Worm (Caenorhabditis elegans) whole organism, midembryonic: ENCODE results near the gene F48D6.4.

Experiments
- T22C8.4 ChIP-seq: fragments of 200-800 bp; sonication (Bioruptor generic); IDR thresholded peaks from 2 replicates; pipeline ENCODE4 v1.3.6; 2022; ENCODE audit warnings: missing genetic modification characterization, missing compliant biosample characterization
- flt-1 ChIP-seq: fragments of 200-800 bp; sonication (Bioruptor generic); IDR thresholded peaks from 2 replicates; pipeline ENCODE4 v1.3.6; 2022; ENCODE audit warnings: missing genetic modification characterization, missing compliant biosample characterization
- klf-2 ChIP-seq: fragments of 200-800 bp; sonication (Bioruptor generic); conservative IDR thresholded peaks from 2 replicates; pipeline ENCODE4 v1.3.6; 2022; ENCODE audit warnings: missing genetic modification reagents, missing genetic modification characterization, missing compliant biosample characterization
- med-1 ChIP-seq: sonication (generic microtip); optimal IDR thresholded peaks from 2 replicates; lab custom pipeline; 2017; ENCODE audit warnings: missing genetic modification characterization, mild to moderate bottlenecking, missing compliant biosample characterization, antibody characterized with exemption, missing genetic modification reagents; ENCODE audit not compliant: insufficient read depth
- ztf-23 ChIP-seq: fragments of 200-800 bp; sonication (Bioruptor generic); IDR thresholded peaks from 2 replicates; pipeline ENCODE4 v1.3.6; 2022; ENCODE audit warnings: missing genetic modification reagents, missing genetic modification characterization, missing compliant biosample characterization
- ztf-29 ChIP-seq: fragments of 200-800 bp; sonication (Bioruptor generic); IDR thresholded peaks from 2 replicates; pipeline ENCODE4 v1.3.6; 2022; ENCODE audit warnings: missing genetic modification reagents, missing genetic modification characterization, missing compliant biosample characterization

DNA sequence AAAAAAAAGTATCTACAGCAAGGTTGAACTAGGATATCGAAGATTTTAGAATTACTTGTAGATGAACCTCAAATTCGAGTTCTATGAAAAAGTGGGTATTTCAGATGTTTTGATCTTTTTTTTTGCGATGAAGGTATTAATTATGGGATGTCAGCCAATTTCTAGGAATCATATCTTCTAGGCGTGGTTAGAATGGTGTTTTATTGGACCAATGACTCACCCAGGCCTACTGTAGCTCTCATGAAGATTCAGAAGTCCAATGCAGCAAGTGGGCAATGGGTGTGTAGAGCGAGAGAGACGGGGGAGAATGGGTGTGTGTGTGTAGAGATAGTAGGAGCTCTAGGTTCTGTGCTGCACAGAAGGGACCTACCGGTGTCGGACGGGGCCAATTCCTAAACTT, 24.8 kb downstream of the F48D6.4 start:
- no peak for TF ChIP-seq med-1
- 0 out of 2 replicates have a peak, but pooled peaks have one; percentile 26 for TF ChIP-seq ztf-23 (GFP tag; lab: Robert Waterston, UW)
- TF ChIP-seq ztf-29 (GFP tag; lab: Robert Waterston, UW) = no peak
- TF ChIP-seq flt-1 = 0 out of 2 replicates have a peak, but pooled peaks have one; percentile 17
- no peak for TF ChIP-seq klf-2 (GFP tag; lab: Robert Waterston, UW)
- TF ChIP-seq T22C8.4 = no peak
